Worm (Caenorhabditis elegans) whole organism, L1 larva: ENCODE data around the gene Y17D7B.3.

Experiments
- C34B4.2 ChIP-seq: sonication (generic microtip); optimal IDR thresholded peaks from 2 replicates; lab custom pipeline; 2017; ENCODE audit warnings: mild to moderate bottlenecking, missing genetic modification characterization, missing compliant biosample characterization
- F16B12.6 ChIP-seq: fragments of 150-350 bp; optimal IDR thresholded peaks from 2 replicates; lab custom pipeline; 2014; ENCODE audit warnings: missing biosample characterization, missing genetic modification characterization
- Y116A8C.19 ChIP-seq: sonication (generic microtip); optimal IDR thresholded peaks from 2 replicates; lab custom pipeline; 2016; ENCODE audit warnings: missing compliant biosample characterization, missing genetic modification characterization, borderline replicate concordance
- ceh-8 ChIP-seq: fragments of 200-800 bp; sonication (Bioruptor generic); optimal IDR thresholded peaks from 2 replicates; lab custom pipeline; 2018; ENCODE audit warnings: mild to moderate bottlenecking, missing genetic modification characterization, moderate library complexity, missing compliant biosample characterization
- ceh-82 ChIP-seq, 3 experiments: fragments of 150-350 bp in 1 of 3; sonication (generic microtip) in 2 of 3; optimal IDR thresholded peaks; 2 replicates each; lab custom pipeline; 2014 to 2017; ENCODE audit warnings: missing biosample characterization in 3 of 3, missing genetic modification characterization in 3 of 3
- ces-1 ChIP-seq: fragments of 150-350 bp; optimal IDR thresholded peaks from 2 replicates; lab custom pipeline; 2014; ENCODE audit warnings: missing biosample characterization, missing genetic modification reagents, missing genetic modification characterization
- efl-1 ChIP-seq, 4 experiments: fragments of 150-350 bp; optimal IDR thresholded peaks in 3 of 4; peaks in 1 of 4; 1 replicate in 1 of 4; 2 replicates in 3 of 4; lab custom pipeline; 2014; ENCODE audit warnings: missing biosample characterization in 2 of 4, missing genetic modification characterization in 2 of 4, missing genetic modification reagents in 2 of 4
- fkh-4 ChIP-seq: sonication (generic microtip); optimal IDR thresholded peaks from 2 replicates; lab custom pipeline; 2016; ENCODE audit warnings: missing compliant biosample characterization, missing genetic modification characterization, borderline replicate concordance
- fkh-8 ChIP-seq: sonication (generic microtip); optimal IDR thresholded peaks from 2 replicates; lab custom pipeline; 2016; ENCODE audit warnings: mild to moderate bottlenecking, missing genetic modification characterization, missing compliant biosample characterization
- fos-1 ChIP-seq: fragments of 150-350 bp; optimal IDR thresholded peaks from 2 replicates; lab custom pipeline; 2014; ENCODE audit warnings: missing biosample characterization, missing genetic modification characterization
- isw-1 ChIP-seq: fragments of 200-800 bp; sonication (Bioruptor generic); IDR thresholded peaks from 2 replicates; pipeline ENCODE4 v1.3.6; 2022; ENCODE audit warnings: missing genetic modification characterization, missing compliant biosample characterization
- lin-13 ChIP-seq: fragments of 150-350 bp; optimal IDR thresholded peaks from 2 replicates; lab custom pipeline; 2014; ENCODE audit warnings: missing biosample characterization, missing genetic modification reagents, missing genetic modification characterization
- lin-14 ChIP-seq: fragments of 200-800 bp; sonication (Bioruptor generic); optimal IDR thresholded peaks from 2 replicates; lab custom pipeline; 2018; ENCODE audit warnings: mild to moderate bottlenecking, missing genetic modification characterization, moderate library complexity, missing compliant biosample characterization
- lin-15B ChIP-seq: fragments of 150-350 bp; sonication (generic microtip); optimal IDR thresholded peaks from 3 replicates; lab custom pipeline; 2014; ENCODE audit warnings: missing biosample characterization, missing genetic modification characterization
- lin-39 ChIP-seq: fragments of 150-350 bp; optimal IDR thresholded peaks from 2 replicates; lab custom pipeline; 2014; ENCODE audit warnings: missing biosample characterization, missing genetic modification reagents, missing genetic modification characterization
- lsy-2 ChIP-seq, 2 experiments: fragments of 150-350 bp; optimal IDR thresholded peaks; 2 replicates each; lab custom pipeline; 2014; ENCODE audit warnings: missing biosample characterization in 2 of 2, missing genetic modification characterization in 2 of 2
- nhr-19 ChIP-seq: fragments of 200-800 bp; sonication (Bioruptor generic); conservative IDR thresholded peaks from 2 replicates; pipeline ENCODE4 v1.3.6; 2022; ENCODE audit warnings: missing genetic modification characterization, missing compliant biosample characterization
- nhr-47 ChIP-seq: sonication (generic microtip); optimal IDR thresholded peaks from 2 replicates; lab custom pipeline; 2016; ENCODE audit warnings: mild to moderate bottlenecking, missing genetic modification characterization, moderate library complexity, missing compliant biosample characterization
- nhr-90 ChIP-seq: sonication (generic microtip); optimal IDR thresholded peaks from 2 replicates; lab custom pipeline; 2016; ENCODE audit warnings: mild to moderate bottlenecking, missing genetic modification characterization, missing compliant biosample characterization; ENCODE audit not compliant: poor library complexity
- pag-3 ChIP-seq: sonication (generic microtip); optimal IDR thresholded peaks from 2 replicates; lab custom pipeline; 2017; ENCODE audit warnings: missing genetic modification characterization, mild to moderate bottlenecking, missing compliant biosample characterization, antibody characterized with exemption, borderline replicate concordance; ENCODE audit not compliant: insufficient read depth
- pax-3 ChIP-seq: fragments of 200-800 bp; sonication (Bioruptor generic); optimal IDR thresholded peaks from 2 replicates; lab custom pipeline; 2018; ENCODE audit warnings: mild to moderate bottlenecking, missing genetic modification characterization, moderate library complexity, missing compliant biosample characterization
- rnt-1 ChIP-seq: sonication (generic microtip); optimal IDR thresholded peaks from 2 replicates; lab custom pipeline; 2016; ENCODE audit warnings: mild to moderate bottlenecking, missing genetic modification characterization, moderate library complexity, missing compliant biosample characterization
- snu-23 ChIP-seq: sonication (generic microtip); optimal IDR thresholded peaks from 2 replicates; lab custom pipeline; 2016; ENCODE audit warnings: missing genetic modification characterization, missing compliant biosample characterization
- sptf-1 ChIP-seq: fragments of 150-350 bp; optimal IDR thresholded peaks from 2 replicates; lab custom pipeline; 2014; ENCODE audit warnings: missing biosample characterization, missing genetic modification characterization
- sup-37 ChIP-seq: fragments of 200-800 bp; sonication (Bioruptor generic); optimal IDR thresholded peaks from 2 replicates; lab custom pipeline; 2018; ENCODE audit warnings: mild to moderate bottlenecking, missing genetic modification characterization, missing compliant biosample characterization
- swsn-7 ChIP-seq: sonication (generic microtip); optimal IDR thresholded peaks from 2 replicates; lab custom pipeline; 2016; ENCODE audit warnings: missing genetic modification characterization, missing compliant biosample characterization
- tbx-2 ChIP-seq: sonication (generic microtip); optimal IDR thresholded peaks from 2 replicates; lab custom pipeline; 2016; ENCODE audit warnings: missing genetic modification characterization, missing compliant biosample characterization
- tlp-1 ChIP-seq: fragments of 150-350 bp; optimal IDR thresholded peaks from 2 replicates; lab custom pipeline; 2014; ENCODE audit warnings: missing biosample characterization, missing genetic modification characterization
- unc-30 ChIP-seq: sonication (generic microtip); optimal IDR thresholded peaks from 2 replicates; lab custom pipeline; 2017; ENCODE audit warnings: missing biosample characterization, missing genetic modification characterization
- unc-98 ChIP-seq: fragments of 200-800 bp; sonication (Bioruptor generic); IDR thresholded peaks from 2 replicates; pipeline ENCODE4 v1.3.6; 2022; ENCODE audit warnings: missing genetic modification characterization, missing compliant biosample characterization
- xbp-1 ChIP-seq: sonication (generic microtip); optimal IDR thresholded peaks from 2 replicates; lab custom pipeline; 2016; ENCODE audit warnings: missing genetic modification characterization, missing compliant biosample characterization
- zag-1 ChIP-seq: fragments of 150-350 bp; optimal IDR thresholded peaks from 2 replicates; lab custom pipeline; 2014; ENCODE audit warnings: missing biosample characterization, missing genetic modification characterization
- zip-4 ChIP-seq: fragments of 200-800 bp; sonication (Bioruptor generic); optimal IDR thresholded peaks from 2 replicates; lab custom pipeline; 2018; ENCODE audit warnings: mild to moderate bottlenecking, missing genetic modification characterization, moderate library complexity, missing compliant biosample characterization
- ztf-11 ChIP-seq, 2 experiments: sonication (generic microtip); optimal IDR thresholded peaks; 2 replicates each; lab custom pipeline; 2016 to 2017; ENCODE audit warnings: missing genetic modification characterization in 2 of 2, missing biosample characterization in 1 of 2, missing compliant biosample characterization in 1 of 2

The Y17D7B.3 gene

DNA sequence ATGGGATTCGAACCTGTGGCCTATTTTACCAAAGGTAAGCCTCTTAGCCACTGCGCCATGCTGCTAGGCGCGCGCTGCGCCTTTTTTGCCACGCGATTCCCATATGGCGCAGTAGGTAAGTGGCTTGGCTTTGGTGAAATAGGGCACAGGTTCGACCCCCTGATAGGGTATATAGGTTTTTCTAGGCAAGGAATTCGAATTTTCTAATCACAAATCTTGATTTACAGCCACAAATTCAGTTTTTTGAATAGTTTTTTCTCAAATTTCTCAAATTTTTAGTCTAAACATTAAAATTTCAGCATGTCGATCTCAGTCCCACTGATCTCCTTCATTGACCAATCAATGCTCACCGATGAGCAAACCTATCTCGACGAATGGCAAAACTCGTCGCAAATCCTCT lies 24.1 kb upstream of the Y17D7B.3 start, which contains the start of gene C54E10.3:
TSS of gene C54E10.3 (plus strand) at position 301 of the 400 bp plus-strand sequence.
- TF ChIP-seq F16B12.6 (tag; lab: Kevin White, UChicago) = no peak
- TF ChIP-seq lin-15B (tag; lab: Kevin White, UChicago) = no peak
- TF ChIP-seq fkh-4 (tag; lab: Kevin White, UChicago) = no peak
- no peak for TF ChIP-seq tlp-1 (tag; lab: Kevin White, UChicago)
- no peak for TF ChIP-seq swsn-7 (tag; lab: Kevin White, UChicago)
- no peak for TF ChIP-seq ces-1 (GFP tag; lab: Kevin White, UChicago)
- TF ChIP-seq C34B4.2 (tag; lab: Kevin White, UChicago) = no peak
- TF ChIP-seq, all 84 proteins: peak for 0

DNA sequence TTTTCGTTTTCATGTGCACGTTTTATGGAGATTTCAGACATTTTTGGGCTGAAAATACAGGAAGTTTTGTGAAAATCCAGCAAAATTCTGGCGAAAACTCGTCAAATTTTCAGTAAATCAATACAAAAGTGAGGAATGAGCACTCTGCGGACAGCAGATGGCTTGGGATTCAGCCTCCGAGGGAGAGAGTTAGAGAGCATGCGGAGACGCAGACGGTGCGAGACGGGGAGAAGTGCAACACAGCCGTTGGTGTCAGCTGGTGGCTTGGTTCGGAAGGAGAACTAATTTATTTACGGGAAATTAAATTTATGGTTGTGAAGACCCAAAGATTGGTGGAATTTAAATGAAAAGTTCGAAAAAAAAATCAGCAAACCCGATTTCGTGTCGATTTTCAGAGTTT lies 22.0 kb upstream of the Y17D7B.3 start, which contains the start of gene C54E10.6:
TSS of gene C54E10.6 (minus strand) at position 109 of the 400 bp plus-strand sequence.
- TF ChIP-seq unc-98 (GFP tag; lab: Robert Waterston, UW) (no peak), nhr-19 (GFP tag; lab: Robert Waterston, UW) (0 out of 2 replicates have a peak, but pooled peaks have one; percentile 11), nhr-47 (peak; percentile 9), rnt-1 (tag; lab: Kevin White, UChicago) (peak; percentile 60), xbp-1 (tag; lab: Kevin White, UChicago) (no peak), Y116A8C.19 (tag; lab: Kevin White, UChicago) (no peak), lin-14 (GFP tag; lab: Kevin White, UChicago) (peak; percentile 46), efl-1 (optimal IDR thresholded peaks at IDR 0.05; lab: Kevin White, UChicago) (peak in 1 of 2 experiments; percentile 5), efl-1 (GFP tag; optimal IDR thresholded peaks at IDR 0.05 in 1 of 2; lab: Kevin White, UChicago) (no peak), ztf-11 (tag; optimal IDR thresholded peaks at IDR 0.05; lab: Kevin White, UChicago) (peak in 1 of 2 experiments; percentile 23), tbx-2 (tag; lab: Kevin White, UChicago) (peak; percentile 18), snu-23 (GFP tag; lab: Kevin White, UChicago) (peak; percentile 16)
- TF ChIP-seq, all 84 proteins: peak for 8

DNA sequence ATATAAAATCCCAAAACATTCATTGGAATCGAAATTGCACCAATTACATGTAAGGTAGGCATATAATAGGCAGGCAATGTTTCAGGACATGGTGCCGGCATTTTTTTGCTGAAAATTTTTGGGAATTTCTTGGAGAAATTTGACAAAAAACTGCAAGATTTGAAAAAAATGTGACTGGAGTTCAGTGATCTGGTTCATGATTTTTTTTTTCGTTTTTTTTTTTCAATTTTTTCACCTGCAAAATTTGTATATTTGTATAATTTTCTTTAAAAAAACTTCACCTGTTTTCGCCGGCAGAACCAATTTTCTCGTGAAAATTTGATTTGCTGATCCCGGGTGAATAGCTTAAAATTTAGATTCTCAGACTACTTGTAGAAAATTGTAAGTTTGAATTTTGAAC lies 19.8 kb upstream of the Y17D7B.3 start, which contains the start of gene sri-10:
TSS of gene sri-10 (minus strand) at position 101 of the 400 bp plus-strand sequence.
- TF ChIP-seq nhr-90 (tag; lab: Kevin White, UChicago) (no peak), C34B4.2 (tag; lab: Kevin White, UChicago) (no peak), nhr-47 (no peak), lsy-2 (tag; optimal IDR thresholded peaks at IDR 0.05; lab: Kevin White, UChicago) (no peak), ceh-8 (GFP tag; lab: Kevin White, UChicago) (no peak), fkh-8 (tag; lab: Kevin White, UChicago) (no peak), sup-37 (no peak), lin-14 (GFP tag; lab: Kevin White, UChicago) (no peak), lin-13 (GFP tag; lab: Kevin White, UChicago) (no peak), F16B12.6 (tag; lab: Kevin White, UChicago) (no peak), rnt-1 (tag; lab: Kevin White, UChicago) (no peak), nhr-19 (GFP tag; lab: Robert Waterston, UW) (no peak), sptf-1 (tag; lab: Kevin White, UChicago) (no peak)
- TF ChIP-seq, all 84 proteins: peak for 0

DNA sequence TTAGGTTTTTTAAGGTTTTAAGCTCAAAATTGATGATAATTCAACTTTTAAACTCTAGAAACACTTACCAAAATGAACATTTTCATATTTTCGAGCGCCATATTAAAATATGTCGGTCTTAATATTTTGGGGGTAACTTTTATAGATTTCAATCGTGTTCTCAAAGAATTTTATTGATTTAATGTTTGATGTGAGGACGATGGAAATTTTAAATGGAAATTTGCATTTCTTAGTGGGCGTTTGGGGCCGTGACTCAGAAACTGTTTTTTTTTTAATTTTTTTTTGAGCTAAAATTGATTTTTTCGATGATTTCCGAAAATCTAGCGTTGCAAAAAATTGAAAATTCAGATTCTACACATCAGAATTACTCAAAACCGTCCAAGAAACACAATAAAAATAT lies 16.7 kb upstream of the Y17D7B.3 start, which contains the start of gene C54E10.10:
TSS of gene C54E10.10 (minus strand) at position 101 of the 400 bp plus-strand sequence.
- TF ChIP-seq efl-1 (optimal IDR thresholded peaks at IDR 0.05; lab: Kevin White, UChicago) = no peak
- TF ChIP-seq efl-1 (GFP tag; optimal IDR thresholded peaks at IDR 0.05 in 1 of 2; lab: Kevin White, UChicago) = peak in 1 of 2 experiments; percentile 16
- no peak for TF ChIP-seq ceh-82 (tag; optimal IDR thresholded peaks at IDR 0.05; lab: Kevin White, UChicago)

DNA sequence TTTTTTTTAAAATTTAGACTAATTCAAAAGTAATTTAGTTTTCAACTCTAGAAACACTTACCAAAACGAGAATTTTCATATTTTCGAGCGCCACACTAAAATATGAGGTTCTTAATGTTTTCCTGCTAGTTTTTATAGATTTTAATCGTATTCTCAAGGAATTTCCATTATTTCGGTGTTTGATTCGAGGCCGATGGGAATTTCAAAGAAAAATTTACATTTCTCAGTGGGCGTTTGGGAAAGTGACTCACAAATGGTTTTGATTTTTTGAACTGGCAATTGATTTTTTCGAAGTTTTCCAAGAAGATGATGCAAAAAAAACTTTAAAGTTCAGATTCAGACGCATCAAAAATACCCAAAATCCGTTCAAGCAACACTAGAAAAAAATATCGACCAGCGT lies 15.5 kb upstream of the Y17D7B.3 start, which contains the start of gene C54E10.11:
TSS of gene C54E10.11 (minus strand) at position 101 of the 400 bp plus-strand sequence.
- TF ChIP-seq fos-1 (tag; lab: Kevin White, UChicago) = no peak
- TF ChIP-seq lin-39 (tag; lab: Kevin White, UChicago) = no peak
- TF ChIP-seq pag-3 (tag; lab: Kevin White, UChicago) = no peak
- TF ChIP-seq pax-3 = no peak
- TF ChIP-seq zip-4 (GFP tag; lab: Kevin White, UChicago) = no peak
- no peak for TF ChIP-seq unc-30 (tag; lab: Kevin White, UChicago)
- no peak for TF ChIP-seq lin-15B (tag; lab: Kevin White, UChicago)
- TF ChIP-seq zag-1 (tag; lab: Kevin White, UChicago) = no peak
- TF ChIP-seq isw-1 = no peak
- TF ChIP-seq swsn-7 (tag; lab: Kevin White, UChicago) = no peak
- TF ChIP-seq sptf-1 (tag; lab: Kevin White, UChicago) = no peak
